Fruit fly (Drosophila melanogaster) whole organism: Measurements from ENCODE around the gene dachs.

Source experiments
- CG8478 ChIP-seq: fragments of >200 bp; optimal IDR thresholded peaks from 2 replicates; lab custom pipeline; 2018; ENCODE audit warnings: inconsistent platforms
- EcR ChIP-seq, 2 experiments: fragments of >200 bp; optimal IDR thresholded peaks; 2 replicates each; lab custom pipeline; 2017; ENCODE audit warnings: missing biosample characterization in 2 of 2, missing genetic modification characterization in 2 of 2, missing genetic modification reagents in 2 of 2
- pan ChIP-seq: fragments of >200 bp; optimal IDR thresholded peaks from 2 replicates; lab custom pipeline; 2017
- psq ChIP-seq: fragments of >200 bp; optimal IDR thresholded peaks from 2 replicates; lab custom pipeline; 2017
- usp ChIP-seq: fragments of >200 bp; optimal IDR thresholded peaks from 2 replicates; lab custom pipeline; 2017; ENCODE audit warnings: missing biosample characterization, missing genetic modification characterization, mixed read lengths

- TF ChIP-seq pan (no peak), EcR (GFP tag; optimal IDR thresholded peaks at IDR 0.05; lab: Kevin White, UChicago) (no peak), psq (no peak), CG8478 (lab: Kevin White, UChicago) (no peak), usp (GFP tag; lab: Kevin White, UChicago) (no peak)
Observed at dm6 chr2L:8480825-8481224, 14.2 kb downstream of the dachs start.
